Worm (Caenorhabditis elegans) whole organism, young adult: Measurements from ENCODE around the gene gst-6.

ENCODE experiments used
- B0035.1 ChIP-seq: sonication (generic microtip); optimal IDR thresholded peaks from 2 replicates; lab custom pipeline; 2016; ENCODE audit warnings: missing genetic modification characterization, mild to moderate bottlenecking, missing compliant biosample characterization, missing genotype, missing genetic modification reagents
- B0336.3 ChIP-seq: fragments of 200-800 bp; sonication (Bioruptor generic); IDR thresholded peaks from 2 replicates; pipeline ENCODE4 v1.3.6; 2022; ENCODE audit warnings: missing genetic modification characterization, missing compliant biosample characterization
- C06A6.2 ChIP-seq: fragments of 200-800 bp; sonication (Bioruptor generic); conservative IDR thresholded peaks from 2 replicates; pipeline ENCODE4 v1.3.6; 2022; ENCODE audit warnings: missing genetic modification characterization, missing compliant biosample characterization
- C17E4.6 ChIP-seq: fragments of 200-800 bp; sonication (Bioruptor generic); IDR thresholded peaks from 2 replicates; pipeline ENCODE4 v1.3.6; 2022; ENCODE audit warnings: missing genetic modification reagents, missing genetic modification characterization, missing compliant biosample characterization
- F22D6.2 ChIP-seq: sonication (generic microtip); optimal IDR thresholded peaks from 2 replicates; lab custom pipeline; 2016; ENCODE audit warnings: mild to moderate bottlenecking, missing genetic modification characterization, missing compliant biosample characterization
- F23B12.7 ChIP-seq: sonication (generic microtip); optimal IDR thresholded peaks from 2 replicates; lab custom pipeline; 2017; ENCODE audit warnings: missing genetic modification characterization, mild to moderate bottlenecking, missing compliant biosample characterization, antibody characterized with exemption, moderate library complexity; ENCODE audit not compliant: insufficient read depth
- F37B4.10 ChIP-seq: fragments of 200-800 bp; sonication (Bioruptor generic); IDR thresholded peaks from 2 replicates; pipeline ENCODE4 v1.3.6; 2022; ENCODE audit warnings: missing genetic modification characterization, missing compliant biosample characterization
- F39B2.1 ChIP-seq: fragments of 200-800 bp; sonication (Bioruptor generic); IDR thresholded peaks from 2 replicates; pipeline ENCODE4 v1.3.6; 2022; ENCODE audit warnings: missing genetic modification reagents, missing genetic modification characterization, missing compliant biosample characterization
- F49E8.2 ChIP-seq: sonication (generic microtip); optimal IDR thresholded peaks from 3 replicates; lab custom pipeline; 2017; ENCODE audit warnings: missing genetic modification characterization, mild to moderate bottlenecking, missing compliant biosample characterization, antibody characterized with exemption, moderate library complexity; ENCODE audit not compliant: insufficient read depth
- F57C9.4 ChIP-seq: sonication (generic microtip); optimal IDR thresholded peaks from 2 replicates; lab custom pipeline; 2017; ENCODE audit warnings: mild to moderate bottlenecking, missing genetic modification characterization, missing compliant biosample characterization
- K12H6.12 ChIP-seq: fragments of 200-800 bp; sonication (Bioruptor generic); optimal IDR thresholded peaks from 2 replicates; lab custom pipeline; 2018; ENCODE audit warnings: mild to moderate bottlenecking, missing genetic modification characterization, missing compliant biosample characterization
- T26A5.8 ChIP-seq: sonication (generic microtip); optimal IDR thresholded peaks from 2 replicates; lab custom pipeline; 2016; ENCODE audit warnings: missing genetic modification characterization, missing compliant biosample characterization
- Y67H2A.10 ChIP-seq: fragments of 200-800 bp; sonication (Bioruptor generic); conservative IDR thresholded peaks from 2 replicates; pipeline ENCODE4 v1.3.6; 2022; ENCODE audit warnings: missing genetic modification reagents, missing genetic modification characterization, missing compliant biosample characterization
- Y95B8A.8 ChIP-seq: fragments of 200-800 bp; sonication (Bioruptor generic); IDR thresholded peaks from 2 replicates; pipeline ENCODE4 v1.3.6; 2022; ENCODE audit warnings: missing genetic modification reagents, missing genetic modification characterization, missing compliant biosample characterization
- aptf-3 ChIP-seq: fragments of 200-800 bp; sonication (Bioruptor generic); IDR thresholded peaks from 2 replicates; pipeline ENCODE4 v1.3.6; 2022; ENCODE audit warnings: missing genetic modification characterization, missing compliant biosample characterization
- athp-1 ChIP-seq: sonication (generic microtip); optimal IDR thresholded peaks from 2 replicates; lab custom pipeline; 2017; ENCODE audit warnings: mild to moderate bottlenecking, missing genetic modification characterization, missing compliant biosample characterization
- attf-5 ChIP-seq: fragments of 200-800 bp; sonication (Bioruptor generic); optimal IDR thresholded peaks from 2 replicates; lab custom pipeline; 2018; ENCODE audit warnings: mild to moderate bottlenecking, missing genetic modification characterization, missing compliant biosample characterization
- bed-1 ChIP-seq: fragments of 200-800 bp; sonication (Bioruptor generic); IDR thresholded peaks from 2 replicates; pipeline ENCODE4 v1.3.6; 2022; ENCODE audit warnings: missing genetic modification reagents, missing genetic modification characterization, missing compliant biosample characterization
- ccch-3 ChIP-seq: fragments of 200-800 bp; sonication (Bioruptor generic); optimal IDR thresholded peaks from 2 replicates; lab custom pipeline; 2018; ENCODE audit warnings: mild to moderate bottlenecking, missing genetic modification characterization, missing compliant biosample characterization
- cebp-1 ChIP-seq, 2 experiments: fragments of 200-800 bp in 1 of 2; sonication (Bioruptor generic) in 1 of 2; sonication (generic microtip) in 1 of 2; IDR thresholded peaks in 1 of 2; optimal IDR thresholded peaks in 1 of 2; 2 replicates each; pipeline versions ENCODE4 v1.3.6 to Lab custom; 2017 to 2022; ENCODE audit warnings: missing compliant biosample characterization in 2 of 2, missing genetic modification characterization in 2 of 2, mild to moderate bottlenecking in 1 of 2, missing genetic modification reagents in 1 of 2, moderate library complexity in 1 of 2
- cebp-2 ChIP-seq: fragments of 200-800 bp; sonication (Bioruptor generic); IDR thresholded peaks from 2 replicates; pipeline ENCODE4 v1.3.6; 2022; ENCODE audit warnings: missing genetic modification characterization, missing compliant biosample characterization
- ceh-100 ChIP-seq: fragments of 200-800 bp; sonication (Bioruptor generic); IDR thresholded peaks from 2 replicates; pipeline ENCODE4 v1.3.6; 2022; ENCODE audit warnings: missing genetic modification reagents, missing genetic modification characterization, missing compliant biosample characterization
- ceh-27 ChIP-seq: fragments of 200-800 bp; sonication (Bioruptor generic); optimal IDR thresholded peaks from 2 replicates; lab custom pipeline; 2018; ENCODE audit warnings: mild to moderate bottlenecking, missing genetic modification characterization, moderate library complexity, missing compliant biosample characterization
- ceh-79 ChIP-seq: sonication (generic microtip); optimal IDR thresholded peaks from 2 replicates; lab custom pipeline; 2017; ENCODE audit warnings: mild to moderate bottlenecking, missing genetic modification characterization, missing compliant biosample characterization
- efl-1 ChIP-seq: fragments of 150-350 bp; optimal IDR thresholded peaks from 2 replicates; lab custom pipeline; 2014; ENCODE audit warnings: missing biosample characterization, missing genetic modification reagents, missing genetic modification characterization
- egl-44 ChIP-seq: fragments of 200-800 bp; sonication (Bioruptor generic); IDR thresholded peaks from 2 replicates; pipeline ENCODE4 v1.3.6; 2022; ENCODE audit warnings: missing genetic modification reagents, missing genetic modification characterization, missing compliant biosample characterization
- fkh-3 ChIP-seq: sonication (generic microtip); optimal IDR thresholded peaks from 2 replicates; lab custom pipeline; 2016; ENCODE audit warnings: mild to moderate bottlenecking, missing genetic modification characterization, missing compliant biosample characterization
- gei-17 ChIP-seq: fragments of 200-800 bp; sonication (Bioruptor generic); optimal IDR thresholded peaks from 2 replicates; lab custom pipeline; 2018; ENCODE audit warnings: mild to moderate bottlenecking, missing genetic modification characterization, missing compliant biosample characterization
- him-1 ChIP-seq: sonication (generic microtip); optimal IDR thresholded peaks from 2 replicates; lab custom pipeline; 2016; ENCODE audit warnings: missing genotype, missing genetic modification reagents, missing genetic modification characterization, missing compliant biosample characterization
- hlh-26 ChIP-seq: fragments of 200-800 bp; sonication (Bioruptor generic); conservative IDR thresholded peaks from 2 replicates; pipeline ENCODE4 v1.3.6; 2022; ENCODE audit warnings: missing genetic modification reagents, missing genetic modification characterization, missing compliant biosample characterization
- hrde-1 ChIP-seq: sonication (generic microtip); optimal IDR thresholded peaks from 2 replicates; lab custom pipeline; 2016; ENCODE audit warnings: missing genetic modification characterization, mild to moderate bottlenecking, missing compliant biosample characterization, moderate library complexity, missing genotype, missing genetic modification reagents, borderline replicate concordance
- let-526 ChIP-seq: fragments of 200-800 bp; sonication (Bioruptor generic); IDR thresholded peaks from 2 replicates; pipeline ENCODE4 v1.3.6; 2022; ENCODE audit warnings: missing genetic modification reagents, missing genetic modification characterization, missing compliant biosample characterization
- lin-40 ChIP-seq: sonication (generic microtip); optimal IDR thresholded peaks from 2 replicates; lab custom pipeline; 2016; ENCODE audit warnings: missing genetic modification characterization, mild to moderate bottlenecking, missing compliant biosample characterization, missing genotype, missing genetic modification reagents
- madf-3 ChIP-seq: fragments of 200-800 bp; sonication (Bioruptor generic); IDR thresholded peaks from 2 replicates; pipeline ENCODE4 v1.3.6; 2022; ENCODE audit warnings: missing genetic modification reagents, missing genetic modification characterization, missing compliant biosample characterization
- madf-6 ChIP-seq: fragments of 200-800 bp; sonication (Bioruptor generic); IDR thresholded peaks from 2 replicates; pipeline ENCODE4 v1.3.6; 2022; ENCODE audit warnings: missing genetic modification reagents, missing genetic modification characterization, missing compliant biosample characterization
- mcd-1 ChIP-seq: fragments of 200-800 bp; sonication (Bioruptor generic); IDR thresholded peaks from 2 replicates; pipeline ENCODE4 v1.3.6; 2022; ENCODE audit warnings: missing genetic modification reagents, missing genetic modification characterization, missing compliant biosample characterization
- mxl-1 ChIP-seq: sonication (generic microtip); optimal IDR thresholded peaks from 2 replicates; lab custom pipeline; 2016; ENCODE audit warnings: missing genetic modification characterization, missing compliant biosample characterization
- nfya-1 ChIP-seq: sonication (generic microtip); optimal IDR thresholded peaks from 2 replicates; lab custom pipeline; 2017; ENCODE audit warnings: antibody characterized with exemption, missing compliant biosample characterization, missing genetic modification characterization, borderline replicate concordance; ENCODE audit not compliant: insufficient read depth
- nfyb-1 ChIP-seq: fragments of 200-800 bp; sonication (Bioruptor generic); IDR thresholded peaks from 2 replicates; pipeline ENCODE4 v1.3.6; 2022; ENCODE audit warnings: missing genetic modification reagents, missing genetic modification characterization, missing compliant biosample characterization
- pha-4 ChIP-seq: fragments of 150-350 bp; sonication (generic microtip); optimal IDR thresholded peaks from 2 replicates; lab custom pipeline; 2014; ENCODE audit warnings: missing biosample characterization, missing genetic modification reagents, missing genetic modification characterization
- rcor-1 ChIP-seq: fragments of 200-800 bp; sonication (Bioruptor generic); IDR thresholded peaks from 2 replicates; pipeline ENCODE4 v1.3.6; 2022; ENCODE audit warnings: missing genetic modification reagents, missing genetic modification characterization, missing compliant biosample characterization
- rpc-1 ChIP-seq, 2 experiments: fragments of 150-350 bp in 1 of 2; sonication (generic microtip) in 1 of 2; optimal IDR thresholded peaks; 2 replicates each; lab custom pipeline; 2014 to 2018; ENCODE audit warnings: missing biosample characterization in 1 of 2, missing genetic modification characterization in 1 of 2, missing genetic modification reagents in 1 of 2, missing genotype in 1 of 2
- tbp1 ChIP-seq: fragments of 200-800 bp; sonication (Bioruptor generic); optimal IDR thresholded peaks from 2 replicates; lab custom pipeline; 2018; ENCODE audit warnings: mild to moderate bottlenecking, missing genetic modification characterization, missing compliant biosample characterization
- tlf-1 ChIP-seq: fragments of 200-800 bp; sonication (Bioruptor generic); optimal IDR thresholded peaks from 2 replicates; lab custom pipeline; 2018; ENCODE audit warnings: mild to moderate bottlenecking, missing genetic modification characterization, missing compliant biosample characterization
- zfh-2 ChIP-seq: fragments of 200-800 bp; sonication (Bioruptor generic); conservative IDR thresholded peaks from 2 replicates; pipeline ENCODE4 v1.3.6; 2022; ENCODE audit warnings: missing genetic modification reagents, missing genetic modification characterization, missing compliant biosample characterization
- ztf-18 ChIP-seq: sonication (generic microtip); optimal IDR thresholded peaks from 2 replicates; lab custom pipeline; 2016; ENCODE audit warnings: missing genotype, mild to moderate bottlenecking, missing genetic modification characterization, missing compliant biosample characterization
- ztf-3 ChIP-seq: fragments of 200-800 bp; sonication (Bioruptor generic); optimal IDR thresholded peaks from 2 replicates; lab custom pipeline; 2018; ENCODE audit warnings: mild to moderate bottlenecking, missing genetic modification characterization, missing compliant biosample characterization
- ztf-6 ChIP-seq: fragments of 200-800 bp; sonication (Bioruptor generic); IDR thresholded peaks from 2 replicates; pipeline ENCODE4 v1.3.6; 2022; ENCODE audit warnings: missing genetic modification reagents, missing genetic modification characterization, missing compliant biosample characterization

Gene gst-6

DNA sequence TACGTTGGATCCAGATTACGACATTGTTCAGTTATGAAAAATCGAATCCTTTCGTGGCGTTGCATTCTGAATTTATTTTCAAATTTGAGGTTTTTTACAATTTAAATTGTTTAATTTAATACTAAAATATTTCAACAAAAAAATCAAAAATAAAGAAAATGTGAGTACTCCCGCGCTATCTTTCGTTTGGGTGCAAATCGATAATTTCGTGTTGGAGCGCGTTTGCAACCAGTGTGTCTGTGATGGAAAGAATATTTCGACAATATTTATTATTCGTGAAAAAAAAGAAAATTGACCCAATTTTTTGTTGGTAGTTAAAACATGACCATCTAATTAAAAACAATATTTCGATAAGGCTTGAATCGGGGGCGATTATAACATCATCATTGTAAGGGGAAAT is 22.3 kb downstream of the gst-6 start, which contains the start of gene R05F9.9 (continued):
- TF ChIP-seq cebp-1 (GFP tag; IDR thresholded peaks at IDR 0.05; lab: Robert Waterston, UW) (no peak), cebp-1 (tag; optimal IDR thresholded peaks at IDR 0.05; lab: Kevin White, UChicago) (peak; percentile 57), K12H6.12 (no peak), C17E4.6 (GFP tag; lab: Robert Waterston, UW) (no peak), egl-44 (GFP tag; lab: Robert Waterston, UW) (no peak), T26A5.8 (tag; lab: Kevin White, UChicago) (no peak), ztf-18 (tag; lab: Kevin White, UChicago) (no peak), ztf-3 (no peak), athp-1 (tag; lab: Kevin White, UChicago) (no peak), F49E8.2 (tag; lab: Kevin White, UChicago) (no peak), him-1 (no peak), B0035.1 (tag; lab: Kevin White, UChicago) (no peak), nfyb-1 (GFP tag; lab: Robert Waterston, UW) (peak; percentile 52), attf-5 (GFP tag; lab: Kevin White, UChicago) (peak; percentile 31), pha-4 (no peak), rcor-1 (GFP tag; lab: Robert Waterston, UW) (no peak), tbp1 (GFP tag; lab: Kevin White, UChicago) (peak; percentile 43), ztf-6 (GFP tag; lab: Robert Waterston, UW) (no peak), madf-6 (GFP tag; lab: Robert Waterston, UW) (peak; percentile 51), C06A6.2 (GFP tag; lab: Robert Waterston, UW) (no peak), hrde-1 (no peak), Y95B8A.8 (peak; percentile 62; the same call in 1 of the 2 replicates), F37B4.10 (GFP tag; lab: Robert Waterston, UW) (no peak), madf-3 (GFP tag; lab: Robert Waterston, UW) (0 out of 2 replicates have a peak, but pooled peaks have one; percentile 1), lin-40 (tag; lab: Kevin White, UChicago) (peak; percentile 8), ccch-3 (GFP tag; lab: Kevin White, UChicago) (no peak), bed-1 (GFP tag; lab: Robert Waterston, UW) (no peak), mxl-1 (tag; lab: Kevin White, UChicago) (peak; percentile 27), gei-17 (GFP tag; lab: Kevin White, UChicago) (peak; percentile 28), Y67H2A.10 (GFP tag; lab: Robert Waterston, UW) (no peak), hlh-26 (GFP tag; lab: Robert Waterston, UW) (no peak), rpc-1 (optimal IDR thresholded peaks at IDR 0.05; lab: Kevin White, UChicago) (no peak), rpc-1 (tag; optimal IDR thresholded peaks at IDR 0.05; lab: Kevin White, UChicago) (no peak), ceh-100 (GFP tag; lab: Robert Waterston, UW) (no peak), F23B12.7 (tag; lab: Kevin White, UChicago) (peak; percentile 55), mcd-1 (GFP tag; lab: Robert Waterston, UW) (peak; percentile 52; the same call in 1 of the 2 replicates), fkh-3 (no peak), F57C9.4 (no peak), nfya-1 (tag; lab: Kevin White, UChicago) (no peak), let-526 (GFP tag; lab: Robert Waterston, UW) (no peak), F22D6.2 (tag; lab: Kevin White, UChicago) (no peak), zfh-2 (GFP tag; lab: Robert Waterston, UW) (no peak), cebp-2 (GFP tag; lab: Robert Waterston, UW) (no peak), B0336.3 (GFP tag; lab: Robert Waterston, UW) (peak; percentile 41; the same call in 1 of the 2 replicates), tlf-1 (GFP tag; lab: Kevin White, UChicago) (peak; percentile 8), F39B2.1 (0 out of 2 replicates have a peak, but pooled peaks have one; percentile 15), aptf-3 (GFP tag; lab: Robert Waterston, UW) (no peak), efl-1 (GFP tag; lab: Kevin White, UChicago) (peak; percentile 39), ceh-79 (tag; lab: Kevin White, UChicago) (peak; percentile 12), ceh-27 (GFP tag; lab: Kevin White, UChicago) (no peak)
